Fruit fly (Drosophila melanogaster) whole organism, embryonic: ENCODE results near the gene Sap130.
A peak's percentile ranks its signal among the peaks of the same experiment; 100 is the strongest.

Experiments used
- CG10543 ChIP-seq: fragments of 200-800 bp; sonication (Bioruptor generic); optimal IDR thresholded peaks from 3 replicates; lab custom pipeline; 2017; ENCODE audit warnings: missing biosample characterization, mild to moderate bottlenecking, missing genetic modification characterization, moderate library complexity
- CG10654 ChIP-seq: fragments of 200-800 bp; sonication (Bioruptor generic); optimal IDR thresholded peaks from 2 replicates; lab custom pipeline; 2016; ENCODE audit warnings: missing biosample characterization, missing genetic modification characterization
- CG11398 ChIP-seq: fragments of 200-800 bp; sonication (Bioruptor generic); optimal IDR thresholded peaks from 2 replicates; lab custom pipeline; 2016; ENCODE audit warnings: missing biosample characterization, missing genetic modification characterization
- CG12071 ChIP-seq: fragments of 200-800 bp; sonication (Bioruptor generic); optimal IDR thresholded peaks from 3 replicates; lab custom pipeline; 2018; ENCODE audit warnings: missing biosample characterization, mild to moderate bottlenecking, missing genetic modification characterization
- CG12942 ChIP-seq: fragments of 200-800 bp; sonication (Bioruptor generic); optimal IDR thresholded peaks from 3 replicates; lab custom pipeline; 2016; ENCODE audit warnings: missing biosample characterization, missing genetic modification characterization
- CG15601 ChIP-seq: fragments of 200-800 bp; sonication (Bioruptor generic); optimal IDR thresholded peaks from 3 replicates; lab custom pipeline; 2019; ENCODE audit warnings: missing biosample characterization, mild to moderate bottlenecking, missing genetic modification characterization, moderate library complexity
- CG16813 ChIP-seq: fragments of 200-800 bp; sonication (Bioruptor generic); IDR thresholded peaks from 3 replicates; pipeline ENCODE4 v1.3.6; 2022; ENCODE audit warnings: missing biosample characterization, missing genetic modification characterization; ENCODE audit not compliant: partially characterized antibody
- CG17385 ChIP-seq: fragments of 200-800 bp; sonication (Bioruptor generic); optimal IDR thresholded peaks from 3 replicates; lab custom pipeline; 2018; ENCODE audit warnings: missing biosample characterization, mild to moderate bottlenecking, missing genetic modification characterization
- CG17612 ChIP-seq: fragments of 200-800 bp; sonication (Bioruptor generic); IDR thresholded peaks from 2 replicates; pipeline ENCODE4 v1.3.6; 2022; ENCODE audit warnings: missing biosample characterization, missing genetic modification characterization
- CG17829 ChIP-seq: fragments of 200-800 bp; optimal IDR thresholded peaks from 2 replicates; lab custom pipeline; 2019; ENCODE audit warnings: missing biosample characterization, mild to moderate bottlenecking, missing genetic modification characterization, moderate library complexity
- CG17912 ChIP-seq: fragments of 200-800 bp; sonication (Bioruptor generic); optimal IDR thresholded peaks from 2 replicates; lab custom pipeline; 2018; ENCODE audit warnings: missing biosample characterization, mild to moderate bottlenecking, missing genetic modification characterization
- CG3407 ChIP-seq: fragments of 200-800 bp; sonication (Bioruptor generic); optimal IDR thresholded peaks from 2 replicates; lab custom pipeline; 2018; ENCODE audit warnings: missing biosample characterization, mild to moderate bottlenecking, missing genetic modification characterization
- CG4424 ChIP-seq: fragments of 200-800 bp; sonication (Bioruptor generic); optimal IDR thresholded peaks from 3 replicates; lab custom pipeline; 2016; ENCODE audit warnings: missing biosample characterization, missing genetic modification characterization
- CG4730 ChIP-seq: fragments of 200-800 bp; sonication (Bioruptor generic); IDR thresholded peaks from 2 replicates; pipeline ENCODE4 v1.3.6; 2022; ENCODE audit warnings: missing biosample characterization, missing genetic modification characterization
- CG5180 ChIP-seq: fragments of 200-800 bp; sonication (Bioruptor generic); optimal IDR thresholded peaks from 3 replicates; lab custom pipeline; 2017; ENCODE audit warnings: missing biosample characterization, missing genetic modification characterization, mild to moderate bottlenecking, moderate library complexity, missing genetic modification reagents
- CG5953 ChIP-seq: fragments of 200-800 bp; sonication (Bioruptor generic); IDR thresholded peaks from 2 replicates; pipeline ENCODE4 v1.3.6; 2022; ENCODE audit warnings: missing biosample characterization, missing genetic modification characterization
- CG6813 ChIP-seq: fragments of 200-800 bp; sonication (Bioruptor generic); optimal IDR thresholded peaks from 2 replicates; lab custom pipeline; 2017; ENCODE audit warnings: missing biosample characterization, missing genetic modification characterization, mild to moderate bottlenecking, moderate library complexity, missing genetic modification reagents
- CG7271 ChIP-seq: fragments of 200-800 bp; sonication (Bioruptor generic); optimal IDR thresholded peaks from 2 replicates; lab custom pipeline; 2018; ENCODE audit warnings: missing biosample characterization, mild to moderate bottlenecking, missing genetic modification characterization, moderate library complexity
- CG7357 ChIP-seq: fragments of 200-800 bp; sonication (Bioruptor generic); IDR thresholded peaks from 3 replicates; pipeline ENCODE4 v1.3.6; 2022; ENCODE audit warnings: missing biosample characterization, missing genetic modification characterization
- CG7928 ChIP-seq: fragments of 200-800 bp; sonication (Bioruptor generic); optimal IDR thresholded peaks from 2 replicates; lab custom pipeline; 2017; ENCODE audit warnings: missing biosample characterization, mild to moderate bottlenecking, missing genetic modification characterization
- CG8359 ChIP-seq: fragments of 200-800 bp; sonication (Bioruptor generic); optimal IDR thresholded peaks from 2 replicates; lab custom pipeline; 2017; ENCODE audit warnings: missing biosample characterization, mild to moderate bottlenecking, missing genetic modification characterization, borderline replicate concordance
- HLH54F ChIP-seq: fragments of 200-800 bp; sonication (Bioruptor generic); optimal IDR thresholded peaks from 3 replicates; lab custom pipeline; 2016; ENCODE audit warnings: missing biosample characterization, missing genetic modification characterization
- Hsf ChIP-seq: fragments of 200-800 bp; sonication (Bioruptor generic); optimal IDR thresholded peaks from 3 replicates; lab custom pipeline; 2016; ENCODE audit warnings: missing biosample characterization, missing genetic modification characterization
- Lim3 ChIP-seq: fragments of 200-800 bp; sonication (Bioruptor generic); IDR thresholded peaks from 2 replicates; pipeline ENCODE4 v1.3.6; 2022; ENCODE audit warnings: missing biosample characterization, missing genetic modification characterization
- Mad ChIP-seq: fragments of 200-800 bp; sonication (Bioruptor generic); optimal IDR thresholded peaks from 2 replicates; lab custom pipeline; 2016; ENCODE audit warnings: missing biosample characterization, missing genetic modification characterization
- Mes4 ChIP-seq: fragments of 200-800 bp; sonication (Bioruptor generic); optimal IDR thresholded peaks from 2 replicates; lab custom pipeline; 2016; ENCODE audit warnings: missing biosample characterization, missing genetic modification characterization
- NC2α ChIP-seq: fragments of 200-800 bp; sonication (Bioruptor generic); optimal IDR thresholded peaks from 2 replicates; lab custom pipeline; 2016; ENCODE audit warnings: missing biosample characterization, missing genetic modification characterization
- YL-1 ChIP-seq: fragments of 200-800 bp; sonication (Bioruptor generic); optimal IDR thresholded peaks from 3 replicates; lab custom pipeline; 2017; ENCODE audit warnings: missing biosample characterization, mild to moderate bottlenecking, missing genetic modification characterization
- bsh ChIP-seq, 2 experiments: fragments of 200-800 bp; sonication (Bioruptor generic); optimal IDR thresholded peaks; 2 replicates each; lab custom pipeline; 2017 to 2018; ENCODE audit warnings: mild to moderate bottlenecking in 2 of 2, missing biosample characterization in 2 of 2, missing genetic modification characterization in 2 of 2, moderate library complexity in 1 of 2
- btn ChIP-seq: fragments of 200-800 bp; sonication (Bioruptor generic); optimal IDR thresholded peaks from 2 replicates; lab custom pipeline; 2016; ENCODE audit warnings: missing biosample characterization, missing genetic modification characterization
- caup ChIP-seq: fragments of 200-800 bp; sonication (Bioruptor generic); optimal IDR thresholded peaks from 3 replicates; lab custom pipeline; 2017; ENCODE audit warnings: missing biosample characterization, mild to moderate bottlenecking, missing genetic modification characterization, moderate library complexity; ENCODE audit not compliant: severe bottlenecking
- crol ChIP-seq: fragments of 200-800 bp; sonication (Bioruptor generic); IDR thresholded peaks from 2 replicates; pipeline ENCODE4 v1.3.6; 2022; ENCODE audit warnings: missing biosample characterization, missing genetic modification characterization
- cwo ChIP-seq: fragments of 200-800 bp; sonication (Bioruptor generic); optimal IDR thresholded peaks from 3 replicates; lab custom pipeline; 2017; ENCODE audit warnings: missing biosample characterization, missing genetic modification characterization, mild to moderate bottlenecking, moderate library complexity, missing genetic modification reagents
- dimm ChIP-seq: fragments of 200-800 bp; sonication (Bioruptor generic); IDR thresholded peaks from 2 replicates; pipeline ENCODE4 v1.3.6; 2022; ENCODE audit warnings: missing biosample characterization, missing genetic modification characterization
- her ChIP-seq: fragments of 200-800 bp; sonication (Bioruptor generic); optimal IDR thresholded peaks from 2 replicates; lab custom pipeline; 2016; ENCODE audit warnings: missing biosample characterization, missing genetic modification characterization
- hth ChIP-seq: fragments of >200 bp; optimal IDR thresholded peaks from 2 replicates; lab custom pipeline; 2017; ENCODE audit warnings: inconsistent platforms
- inv ChIP-seq: fragments of 200-800 bp; sonication (Bioruptor generic); IDR thresholded peaks from 2 replicates; pipeline ENCODE4 v1.3.6; 2022; ENCODE audit warnings: missing biosample characterization, missing genetic modification characterization; ENCODE audit not compliant: partially characterized antibody
- knrl ChIP-seq: fragments of 200-800 bp; sonication (Bioruptor generic); IDR thresholded peaks from 3 replicates; pipeline ENCODE4 v1.3.6; 2022; ENCODE audit warnings: missing biosample characterization, missing genetic modification characterization; ENCODE audit not compliant: partially characterized antibody
- lilli ChIP-seq: fragments of 200-800 bp; sonication (Bioruptor generic); optimal IDR thresholded peaks from 3 replicates; lab custom pipeline; 2016; ENCODE audit warnings: missing biosample characterization, missing genetic modification characterization
- maf-S ChIP-seq: fragments of 200-800 bp; sonication (Bioruptor generic); optimal IDR thresholded peaks from 2 replicates; lab custom pipeline; 2016; ENCODE audit warnings: missing biosample characterization, missing genetic modification characterization
- nerfin-2 ChIP-seq: fragments of 200-800 bp; sonication (Bioruptor generic); IDR thresholded peaks from 2 replicates; pipeline ENCODE4 v1.3.6; 2022; ENCODE audit warnings: missing biosample characterization, missing genetic modification characterization; ENCODE audit not compliant: partially characterized antibody
- pb ChIP-seq: fragments of 200-800 bp; sonication (Bioruptor generic); optimal IDR thresholded peaks from 3 replicates; lab custom pipeline; 2016; ENCODE audit warnings: missing biosample characterization, missing genetic modification characterization
- run ChIP-seq: fragments of 200-800 bp; sonication (Bioruptor generic); optimal IDR thresholded peaks from 3 replicates; lab custom pipeline; 2018; ENCODE audit warnings: missing biosample characterization, mild to moderate bottlenecking, missing genetic modification characterization
- sens-2 ChIP-seq: fragments of 200-800 bp; sonication (Bioruptor generic); IDR thresholded peaks from 2 replicates; pipeline ENCODE4 v1.3.6; 2022; ENCODE audit warnings: missing biosample characterization, missing genetic modification characterization
- tgo ChIP-seq: fragments of 200-800 bp; sonication (Bioruptor generic); IDR thresholded peaks from 3 replicates; pipeline ENCODE4 v1.3.6; 2022; ENCODE audit warnings: missing biosample characterization, missing genetic modification characterization
- trem ChIP-seq: fragments of 200-800 bp; optimal IDR thresholded peaks from 3 replicates; lab custom pipeline; 2019; ENCODE audit warnings: missing biosample characterization, mild to moderate bottlenecking, missing genetic modification characterization, moderate library complexity
- usp ChIP-seq: fragments of >200 bp; optimal IDR thresholded peaks from 2 replicates; lab custom pipeline; 2017; ENCODE audit warnings: missing biosample characterization, missing genetic modification characterization
- zen ChIP-seq: fragments of 200-800 bp; sonication (Bioruptor generic); optimal IDR thresholded peaks from 3 replicates; lab custom pipeline; 2018; ENCODE audit warnings: missing biosample characterization, mild to moderate bottlenecking, missing genetic modification characterization, moderate library complexity

The Sap130 gene

DNA sequence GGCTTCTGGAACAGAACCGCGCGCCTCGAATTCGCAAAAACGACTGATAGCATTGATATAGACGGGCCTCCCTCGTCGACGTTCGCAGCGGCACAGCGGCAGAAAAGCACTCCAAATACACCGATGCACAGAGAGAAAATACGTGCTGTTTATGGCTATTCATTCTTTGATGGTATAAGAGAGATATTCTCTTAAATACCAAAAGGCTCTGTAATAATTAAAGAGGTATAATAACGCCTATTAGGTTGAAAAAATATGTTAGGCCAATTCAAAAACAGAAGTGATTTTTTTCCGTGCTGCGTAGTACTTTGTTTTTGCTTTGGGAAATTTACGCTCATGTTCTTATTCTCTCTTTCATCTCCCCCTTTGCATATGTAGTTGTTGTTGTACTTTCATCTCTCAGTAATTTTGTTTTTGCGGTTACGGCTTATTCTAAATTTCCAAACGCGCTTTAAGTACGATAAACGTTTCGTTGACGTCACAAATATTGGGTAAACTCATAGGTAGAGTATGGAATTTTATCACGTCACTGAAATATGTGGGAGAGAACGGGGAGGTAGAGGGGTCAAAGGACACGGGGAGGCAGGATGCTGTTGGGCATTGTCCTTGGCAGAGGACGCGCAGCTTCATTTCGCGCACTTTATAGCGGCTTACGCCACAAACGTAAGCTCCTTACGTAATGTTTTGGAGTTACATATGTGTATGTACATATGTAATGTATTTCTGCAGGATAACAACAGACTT, 37.5 kb downstream of the Sap130 start, which contains the start of gene nebu (continued):
- TF ChIP-seq inv (GFP tag; lab: Robert Waterston, UW): no peak
- TF ChIP-seq CG7928 (GFP tag; lab: Kevin White, UChicago): peak; percentile 78
- peak; percentile 90 for TF ChIP-seq CG5953 (GFP tag; lab: Robert Waterston, UW)
- peak; percentile 81 for TF ChIP-seq btn (GFP tag; lab: Kevin White, UChicago)
- TF ChIP-seq CG6813: peak; percentile 95
- TF ChIP-seq her (GFP tag; lab: Kevin White, UChicago): peak; percentile 96
- peak; percentile 97 for TF ChIP-seq Hsf (GFP tag; lab: Kevin White, UChicago)
- peak; percentile 91 for TF ChIP-seq NC2α (GFP tag; lab: Kevin White, UChicago)
- TF ChIP-seq nerfin-2 (GFP tag; lab: Robert Waterston, UW): no peak
- peak; percentile 63 for TF ChIP-seq CG8359 (GFP tag; lab: Kevin White, UChicago)
- TF ChIP-seq CG10654 (GFP tag; lab: Kevin White, UChicago): peak; percentile 93
- TF ChIP-seq Mes4 (GFP tag; lab: Kevin White, UChicago): peak; percentile 83
- peak; percentile 92 for TF ChIP-seq bsh (GFP tag; optimal IDR thresholded peaks at IDR 0.05; lab: Kevin White, UChicago)
- peak; percentile 88 for TF ChIP-seq CG7357 (GFP tag; lab: Robert Waterston, UW)
- TF ChIP-seq CG17385 (GFP tag; lab: Kevin White, UChicago): peak; percentile 91
- no peak for TF ChIP-seq usp
- peak; percentile 84 for TF ChIP-seq run
- no peak for TF ChIP-seq CG17912
- peak; percentile 90 for TF ChIP-seq Mad (GFP tag; lab: Kevin White, UChicago)
- no peak for TF ChIP-seq knrl
- peak; percentile 94 for TF ChIP-seq CG10543 (GFP tag; lab: Kevin White, UChicago)
- peak; percentile 98 for TF ChIP-seq lilli (GFP tag; lab: Kevin White, UChicago)
- peak; percentile 78 for TF ChIP-seq CG3407 (GFP tag; lab: Kevin White, UChicago)
- TF ChIP-seq Lim3: peak; percentile 80; the same call in 1 of the 2 replicates
- peak; percentile 86 for TF ChIP-seq zen (tag; lab: Kevin White, UChicago)
- TF ChIP-seq CG16813 (GFP tag; lab: Robert Waterston, UW): no peak
- TF ChIP-seq caup (GFP tag; lab: Kevin White, UChicago): peak; percentile 98
- TF ChIP-seq dimm (GFP tag; lab: Robert Waterston, UW): no peak; the same call in 1 of the 2 replicates
- TF ChIP-seq CG15601 (tag; lab: Kevin White, UChicago): peak; percentile 75
- TF ChIP-seq CG12071: peak; percentile 96
- TF ChIP-seq hth (lab: Kevin White, UChicago): no peak
- TF ChIP-seq CG11398: peak; percentile 90
- peak; percentile 95 for TF ChIP-seq CG17612 (GFP tag; lab: Robert Waterston, UW)
- TF ChIP-seq tgo (GFP tag; lab: Robert Waterston, UW): peak; percentile 96
- peak; percentile 98 for TF ChIP-seq HLH54F (GFP tag; lab: Kevin White, UChicago)
- peak; percentile 55 for TF ChIP-seq YL-1 (GFP tag; lab: Kevin White, UChicago)
- TF ChIP-seq CG5180 (GFP tag; lab: Kevin White, UChicago): peak; percentile 84
- TF ChIP-seq CG17829 (tag; lab: Kevin White, UChicago): peak; percentile 92
- TF ChIP-seq sens-2 (GFP tag; lab: Robert Waterston, UW): peak; percentile 81; the same call in 1 of the 2 replicates
- peak; percentile 91 for TF ChIP-seq pb (GFP tag; lab: Kevin White, UChicago)
- peak; percentile 57 for TF ChIP-seq trem
- peak; percentile 96 for TF ChIP-seq maf-S (GFP tag; lab: Kevin White, UChicago)
- peak; percentile 84 for TF ChIP-seq CG4424 (GFP tag; lab: Kevin White, UChicago)
- peak; percentile 61 for TF ChIP-seq crol (GFP tag; lab: Robert Waterston, UW)
- peak; percentile 9 for TF ChIP-seq CG7271 (tag; lab: Kevin White, UChicago)
- TF ChIP-seq CG12942 (GFP tag; lab: Kevin White, UChicago): peak; percentile 94
- no peak; the same call in 1 of the 2 replicates for TF ChIP-seq CG4730 (GFP tag; lab: Robert Waterston, UW)
- TF ChIP-seq cwo (GFP tag; lab: Kevin White, UChicago): peak; percentile 97
